Fruit fly (Drosophila melanogaster): ENCODE results near the gene COX5A.

COX5A gene

DNA sequence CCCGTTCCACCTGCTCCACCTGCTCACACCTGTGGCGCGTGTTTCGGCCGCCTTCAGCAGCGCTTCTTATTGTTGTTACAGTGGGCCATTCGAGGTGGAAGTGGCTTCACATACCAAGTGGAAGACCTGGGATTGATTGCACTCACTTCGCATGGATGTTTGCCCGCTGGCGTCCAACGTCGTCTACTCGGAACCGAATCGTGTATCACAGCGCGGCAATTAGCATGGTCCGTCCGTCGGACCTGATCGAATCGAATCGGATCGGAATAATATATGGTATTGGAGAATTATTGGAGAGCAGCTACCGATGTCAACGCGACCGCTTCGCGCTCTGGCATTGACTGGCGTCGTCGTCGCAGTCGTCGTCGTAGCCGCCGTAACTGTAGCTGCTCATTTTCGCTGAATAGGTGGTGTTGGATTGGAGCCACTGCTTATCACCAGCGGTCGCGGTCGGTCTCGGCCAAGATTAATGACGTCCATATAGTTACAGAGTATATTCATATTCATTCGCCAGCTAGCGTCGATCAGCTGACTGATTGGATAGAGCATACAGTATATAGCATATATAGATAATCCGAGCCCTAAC, 6.2 kb upstream of the COX5A start, which contains the start of gene ClC-a (continued):
- no peak for TF ChIP-seq eyg (GFP tag; optimal IDR thresholded peaks at IDR 0.05)
- TF ChIP-seq lab (GFP tag; optimal IDR thresholded peaks at IDR 0.05), result peak; percentile 54
- peak; percentile 89 for TF ChIP-seq Ets65A (GFP tag)
- TF ChIP-seq pan (optimal IDR thresholded peaks at IDR 0.05), result no peak
- TF ChIP-seq pan (GFP tag; optimal IDR thresholded peaks at IDR 0.05 in 1 of 2, IDR thresholded peaks at IDR 0.05 in 1 of 2), result peak in 1 of 2 experiments; percentile 34

DNA sequence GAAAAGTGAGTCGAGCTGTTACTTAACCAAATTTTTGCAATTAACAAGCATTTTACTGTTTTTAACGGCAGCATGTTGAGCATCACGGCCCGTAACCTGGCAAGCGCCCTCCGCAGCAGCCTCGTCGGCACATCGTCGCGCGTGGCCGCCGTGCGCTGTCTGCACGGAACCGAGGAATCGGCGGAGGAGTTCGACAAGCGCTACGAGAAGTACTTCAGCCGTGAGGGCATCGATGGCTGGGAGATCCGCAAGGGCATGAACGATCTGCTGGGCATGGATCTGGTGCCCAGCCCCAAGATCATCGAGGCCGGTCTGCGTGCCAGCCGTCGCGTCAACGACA, 451 bp downstream of the COX5A start:
- TF ChIP-seq maf-S (GFP tag; optimal IDR thresholded peaks at IDR 0.05) (no peak), Opbp (GFP tag; IDR thresholded peaks at IDR 0.05; ENCODE audit: partially characterized antibody) (0 out of 3 replicates have a peak, but pooled peaks have one; percentile 12), insv (GFP tag; optimal IDR thresholded peaks at IDR 0.05) (no peak), tap (tag; optimal IDR thresholded peaks at IDR 0.05) (no peak), dmrt11E (tag; optimal IDR thresholded peaks at IDR 0.05) (no peak), CG10431 (GFP tag; optimal IDR thresholded peaks at IDR 0.05) (no peak), en (GFP tag; optimal IDR thresholded peaks at IDR 0.05) (no peak), CG11093 (GFP tag; IDR thresholded peaks at IDR 0.05) (0 out of 3 replicates have a peak, but pooled peaks have one; percentile 6), Dll (GFP tag; IDR thresholded peaks at IDR 0.05; ENCODE audit: partially characterized antibody) (no peak), nmo (GFP tag; optimal IDR thresholded peaks at IDR 0.05) (no peak), Jarid2 (GFP tag; optimal IDR thresholded peaks at IDR 0.05) (no peak), bbx (GFP tag; IDR thresholded peaks at IDR 0.05; ENCODE audit: partially characterized antibody) (no peak), CG30403 (GFP tag; optimal IDR thresholded peaks at IDR 0.05) (no peak), da (GFP tag; optimal IDR thresholded peaks at IDR 0.05) (no peak), CG34376 (GFP tag; optimal IDR thresholded peaks at IDR 0.05) (no peak), H15 (GFP tag; IDR thresholded peaks at IDR 0.05) (no peak), CG15514 (GFP tag; optimal IDR thresholded peaks at IDR 0.05) (no peak), NK7.1 (GFP tag; optimal IDR thresholded peaks at IDR 0.05) (no peak), Nf-YB (GFP tag; optimal IDR thresholded peaks at IDR 0.05) (no peak), Dref (GFP tag; IDR thresholded peaks at IDR 0.05) (no peak), run (tag; optimal IDR thresholded peaks at IDR 0.05) (no peak), ssp (GFP tag; IDR thresholded peaks at IDR 0.05) (no peak), CG14710 (tag; optimal IDR thresholded peaks at IDR 0.05) (no peak), dm (GFP tag; optimal IDR thresholded peaks at IDR 0.05) (no peak), repo (GFP tag; optimal IDR thresholded peaks at IDR 0.05) (no peak), yki (optimal IDR thresholded peaks at IDR 0.05) (no peak), kay (GFP tag; optimal IDR thresholded peaks at IDR 0.05) (no peak), CG30020 (tag; optimal IDR thresholded peaks at IDR 0.05) (peak; percentile 9), Elba2 (GFP tag; optimal IDR thresholded peaks at IDR 0.05) (no peak), bigmax (GFP tag; optimal IDR thresholded peaks at IDR 0.05) (peak; percentile 81), danr (GFP tag; IDR thresholded peaks at IDR 0.05) (no peak), CG2129 (GFP tag; IDR thresholded peaks at IDR 0.05; ENCODE audit: partially characterized antibody) (no peak), Dbx (GFP tag; IDR thresholded peaks at IDR 0.05) (peak; percentile 2; the same call in 1 of the 3 replicates), tna (GFP tag; IDR thresholded peaks at IDR 0.05; ENCODE audit: partially characterized antibody) (0 out of 2 replicates have a peak, but pooled peaks have one; percentile 22), ham (GFP tag; IDR thresholded peaks at IDR 0.05) (0 out of 2 replicates have a peak, but pooled peaks have one; percentile 5), mirr (GFP tag; optimal IDR thresholded peaks at IDR 0.05) (no peak), CG17328 (GFP tag; IDR thresholded peaks at IDR 0.05) (no peak), MESR4 (GFP tag; optimal IDR thresholded peaks at IDR 0.05) (peak; percentile 96), tll (GFP tag; optimal IDR thresholded peaks at IDR 0.05) (no peak), CG17359 (tag; optimal IDR thresholded peaks at IDR 0.05) (no peak), tx (GFP tag; optimal IDR thresholded peaks at IDR 0.05) (no peak), sima (GFP tag; optimal IDR thresholded peaks at IDR 0.05) (no peak)

Measured in whole organism, embryonic.